Fruit fly (Drosophila melanogaster): ENCODE measurements around the gene CG8132.

Gene CG8132

DNA sequence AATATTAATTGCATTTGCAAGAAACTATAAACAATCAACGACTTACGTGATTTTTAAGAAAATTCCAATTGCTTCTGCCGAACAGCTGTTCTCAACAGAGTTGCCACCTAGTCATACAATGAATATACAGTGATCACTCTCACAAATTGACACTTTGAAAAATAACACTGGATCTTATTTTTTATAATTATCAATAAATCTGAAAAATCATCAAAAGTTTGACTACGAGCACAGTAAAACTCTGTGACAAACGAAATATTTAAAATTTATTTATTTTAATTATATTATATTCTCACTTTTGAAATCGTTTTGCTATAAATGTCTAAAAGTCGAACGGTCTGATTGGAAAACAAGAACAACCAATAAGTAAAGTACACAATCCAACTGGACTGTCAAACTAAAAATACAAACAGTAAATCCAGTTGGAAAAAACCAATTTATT lies 1.3 kb upstream of the CG8132 start, which contains the start of gene CG34117 (continued):
- TF ChIP-seq lola (GFP tag; optimal IDR thresholded peaks at IDR 0.05) (peak in 1 of 3 experiments; percentile 67), Max (GFP tag; optimal IDR thresholded peaks at IDR 0.05) (peak; percentile 69), sqz (GFP tag; optimal IDR thresholded peaks at IDR 0.05) (peak; percentile 58), ro (GFP tag; IDR thresholded peaks at IDR 0.05) (no peak; the same call in 1 of the 2 replicates), zen (tag; optimal IDR thresholded peaks at IDR 0.05) (peak; percentile 82), CG6254 (GFP tag; optimal IDR thresholded peaks at IDR 0.05) (peak; percentile 50), sr (GFP tag; IDR thresholded peaks at IDR 0.05) (0 out of 3 replicates have a peak, but pooled peaks have one; percentile 16), eve (GFP tag; optimal IDR thresholded peaks at IDR 0.05) (no peak), HLH4C (GFP tag; IDR thresholded peaks at IDR 0.05; ENCODE audit: partially characterized antibody) (no peak), CG10431 (GFP tag; optimal IDR thresholded peaks at IDR 0.05) (peak; percentile 25), CG34224 (GFP tag; IDR thresholded peaks at IDR 0.05; ENCODE audit: partially characterized antibody) (no peak), otp (GFP tag; IDR thresholded peaks at IDR 0.05) (peak; percentile 66; the same call in 2 of the 3 replicates), pnt (GFP tag; optimal IDR thresholded peaks at IDR 0.05) (peak; percentile 49), bbx (GFP tag; IDR thresholded peaks at IDR 0.05; ENCODE audit: partially characterized antibody) (no peak), CG7372 (GFP tag; IDR thresholded peaks at IDR 0.05) (peak; percentile 44; the same call in 1 of the 2 replicates), Sin3A (optimal IDR thresholded peaks at IDR 0.05) (no peak), CG11398 (GFP tag; optimal IDR thresholded peaks at IDR 0.05) (no peak), HmgZ (tag; optimal IDR thresholded peaks at IDR 0.05) (peak; percentile 85), chm (GFP tag; IDR thresholded peaks at IDR 0.05) (peak; percentile 52; the same call in 1 of the 2 replicates), CG17361 (GFP tag; IDR thresholded peaks at IDR 0.05) (peak; percentile 84), D19B (GFP tag; optimal IDR thresholded peaks at IDR 0.05) (peak; percentile 48), H15 (GFP tag; IDR thresholded peaks at IDR 0.05) (peak; percentile 56; the same call in 2 of the 3 replicates), Atf3 (GFP tag; optimal IDR thresholded peaks at IDR 0.05) (peak; percentile 34), lbe (GFP tag; optimal IDR thresholded peaks at IDR 0.05) (peak; percentile 70), cad (GFP tag; optimal IDR thresholded peaks at IDR 0.05) (no peak), repo (GFP tag; optimal IDR thresholded peaks at IDR 0.05) (peak; percentile 18), ash1 (GFP tag; optimal IDR thresholded peaks at IDR 0.05) (no peak), Jarid2 (GFP tag; optimal IDR thresholded peaks at IDR 0.05) (peak; percentile 10), CG18599 (GFP tag; optimal IDR thresholded peaks at IDR 0.05) (peak; percentile 88), gsb (GFP tag; IDR thresholded peaks at IDR 0.05) (peak; percentile 58), Blimp-1 (GFP tag; optimal IDR thresholded peaks at IDR 0.05) (peak; percentile 76), crp (GFP tag; optimal IDR thresholded peaks at IDR 0.05) (peak; percentile 86 to 95), CG4404 (GFP tag; IDR thresholded peaks at IDR 0.05) (0 out of 2 replicates have a peak, but pooled peaks have one; percentile 6), dimm (GFP tag; IDR thresholded peaks at IDR 0.05) (no peak), sc (optimal IDR thresholded peaks at IDR 0.05) (no peak), sc (GFP tag; optimal IDR thresholded peaks at IDR 0.05) (peak; percentile 58), CG10979 (tag; optimal IDR thresholded peaks at IDR 0.05) (peak; percentile 75), fd3F (GFP tag; optimal IDR thresholded peaks at IDR 0.05) (peak; percentile 68), pho (GFP tag; optimal IDR thresholded peaks at IDR 0.05) (peak; percentile 47), Ets65A (GFP tag) (no peak), Elba2 (GFP tag; optimal IDR thresholded peaks at IDR 0.05) (peak; percentile 98), en (GFP tag; optimal IDR thresholded peaks at IDR 0.05) (no peak), prd (optimal IDR thresholded peaks at IDR 0.05) (no peak), prd (GFP tag; IDR thresholded peaks at IDR 0.05) (peak; percentile 90), org-1 (GFP tag; optimal IDR thresholded peaks at IDR 0.05) (peak; percentile 25), ewg (GFP tag; optimal IDR thresholded peaks at IDR 0.05) (peak; percentile 33), mirr (GFP tag; optimal IDR thresholded peaks at IDR 0.05) (peak; percentile 17), bab2 (GFP tag; optimal IDR thresholded peaks at IDR 0.05) (peak; percentile 65), slbo (GFP tag; IDR thresholded peaks at IDR 0.05) (peak; percentile 92), Taf1 (GFP tag; IDR thresholded peaks at IDR 0.05) (peak; percentile 52; the same call in 1 of the 2 replicates), crc (GFP tag; optimal IDR thresholded peaks at IDR 0.05) (peak; percentile 21)
